Fruit fly (Drosophila melanogaster): Measurements from ENCODE around the gene CG43439.

CG43439 gene

DNA sequence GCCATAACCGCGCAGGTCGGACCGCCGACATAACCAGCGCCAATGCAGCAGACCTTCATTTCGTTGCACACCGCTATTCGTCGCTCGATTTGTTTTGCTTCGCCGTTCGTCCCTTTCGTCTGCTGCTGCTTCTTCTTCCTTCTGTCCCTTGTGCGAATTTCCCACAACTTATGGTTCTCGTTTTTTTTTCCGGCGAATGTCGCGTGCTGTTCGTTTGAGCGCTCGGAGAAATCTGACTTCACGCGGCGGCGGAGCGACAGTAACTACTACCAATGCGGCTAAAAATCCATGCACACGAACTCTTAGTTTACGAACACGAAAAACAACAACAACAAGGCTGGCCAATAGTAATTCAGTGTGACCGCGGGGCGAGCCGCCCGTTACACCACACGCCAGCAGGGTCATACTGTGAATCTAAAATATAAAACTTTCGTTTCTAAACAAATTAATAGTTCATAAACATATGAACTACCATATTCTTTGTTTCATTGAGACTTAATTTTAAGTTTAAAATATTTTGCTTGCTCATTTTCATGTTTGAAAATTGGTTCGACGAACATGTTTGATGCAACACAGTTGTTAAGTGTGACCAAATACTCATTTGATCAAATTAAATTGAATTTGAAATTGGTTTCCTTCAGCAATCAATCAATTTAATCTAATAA lies 19.8 kb downstream of the CG43439 start, which contains the start of gene sgl (continued):
- TF ChIP-seq CG32006 (GFP tag; optimal IDR thresholded peaks at IDR 0.05) = no peak
- peak; percentile 52 for TF ChIP-seq topi (GFP tag; optimal IDR thresholded peaks at IDR 0.05)
- peak; percentile 53 for TF ChIP-seq Eip75B (GFP tag; optimal IDR thresholded peaks at IDR 0.05)
- peak; percentile 71 to 76 for TF ChIP-seq ss (GFP tag; optimal IDR thresholded peaks at IDR 0.05)
- no peak for TF ChIP-seq CG11762 (GFP tag; optimal IDR thresholded peaks at IDR 0.05; ENCODE audit: insufficient read depth)
- peak; percentile 55 for TF ChIP-seq Ets96B (tag; optimal IDR thresholded peaks at IDR 0.05)
- TF ChIP-seq CG3032 (tag; optimal IDR thresholded peaks at IDR 0.05) = peak; percentile 42
- no peak for TF ChIP-seq OdsH (GFP tag; optimal IDR thresholded peaks at IDR 0.05)
- peak; percentile 73 for TF ChIP-seq Eip78C (GFP tag)
- TF ChIP-seq CG6163 (GFP tag; IDR thresholded peaks at IDR 0.05) = peak; percentile 87
- TF ChIP-seq pdm3 (GFP tag; optimal IDR thresholded peaks at IDR 0.05) = peak; percentile 5
- TF ChIP-seq cyc (GFP tag; optimal IDR thresholded peaks at IDR 0.05) = no peak
- no peak for TF ChIP-seq CG31627 (GFP tag; optimal IDR thresholded peaks at IDR 0.05)
- TF ChIP-seq CG11294 (GFP tag; IDR thresholded peaks at IDR 0.05) = no peak
- no peak; the same call in 1 of the 2 replicates for TF ChIP-seq Gug (GFP tag; IDR thresholded peaks at IDR 0.05)
- TF ChIP-seq Eip93F (GFP tag; optimal IDR thresholded peaks at IDR 0.05) = no peak
- no peak for TF ChIP-seq Smox (GFP tag; optimal IDR thresholded peaks at IDR 0.05)
- TF ChIP-seq dsx (GFP tag; optimal IDR thresholded peaks at IDR 0.05; ENCODE audit: poor library complexity, severe bottlenecking) = peak; percentile 43
- TF ChIP-seq vri (GFP tag; optimal IDR thresholded peaks at IDR 0.05) = peak; percentile 62
- peak; percentile 74 for TF ChIP-seq svp (GFP tag)

DNA sequence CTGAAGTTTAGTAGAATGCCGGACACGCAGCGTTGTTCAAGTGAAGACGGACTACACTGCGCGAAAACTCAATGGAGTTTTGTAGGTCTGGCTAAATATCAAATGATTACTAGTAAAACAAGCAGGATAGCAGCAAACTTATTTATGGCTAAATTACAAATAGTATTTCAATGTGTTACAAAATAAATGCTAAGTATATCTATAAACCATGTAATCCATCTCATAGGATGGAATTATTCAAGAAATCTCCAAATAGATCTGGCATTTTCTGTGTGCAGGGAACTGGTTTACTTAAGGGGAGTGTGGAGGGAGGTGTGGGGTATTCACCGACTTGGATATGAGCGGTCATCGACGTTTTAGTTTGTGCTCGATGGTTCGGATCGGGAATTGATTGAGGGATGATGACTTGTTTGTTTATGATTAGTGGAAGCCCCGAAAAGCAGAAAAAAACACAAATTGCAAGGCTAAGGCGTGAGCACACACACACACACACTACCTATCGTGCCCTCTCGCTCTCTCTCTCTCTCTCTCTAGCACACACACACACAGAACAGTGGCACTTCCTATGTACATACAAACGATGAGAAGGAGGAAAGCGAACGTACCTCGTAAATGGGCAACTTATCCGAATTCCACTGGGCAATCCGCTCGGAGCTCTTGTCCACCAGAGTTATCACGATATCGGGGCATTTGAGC lies 20.4 kb downstream of the CG43439 start:
- peak; percentile 81 for TF ChIP-seq CG6276 (GFP tag; optimal IDR thresholded peaks at IDR 0.05)
- peak; percentile 78 for TF ChIP-seq Met (GFP tag; optimal IDR thresholded peaks at IDR 0.05)
- TF ChIP-seq Lpt (GFP tag; optimal IDR thresholded peaks at IDR 0.05) = peak; percentile 69
- TF ChIP-seq CG9139 (GFP tag; optimal IDR thresholded peaks at IDR 0.05) = peak; percentile 22
- TF ChIP-seq CG15336 (GFP tag; IDR thresholded peaks at IDR 0.05) = peak; percentile 83
- peak; percentile 80 for TF ChIP-seq CG3032 (tag; optimal IDR thresholded peaks at IDR 0.05)
- TF ChIP-seq fkh (GFP tag; optimal IDR thresholded peaks at IDR 0.05) = peak; percentile 58
- TF ChIP-seq CG11762 (GFP tag; optimal IDR thresholded peaks at IDR 0.05; ENCODE audit: insufficient read depth) = peak; percentile 63
- TF ChIP-seq Eip78C (GFP tag) = peak; percentile 97
- peak; percentile 35 for TF ChIP-seq CG8319 (GFP tag; optimal IDR thresholded peaks at IDR 0.05)
- peak; percentile 30 for TF ChIP-seq CG16779 (tag; optimal IDR thresholded peaks at IDR 0.05)
- peak; percentile 62 for TF ChIP-seq Hr39 (GFP tag; optimal IDR thresholded peaks at IDR 0.05)
- peak; percentile 64 for TF ChIP-seq CG4318 (GFP tag; optimal IDR thresholded peaks at IDR 0.05)
- TF ChIP-seq ss (GFP tag; optimal IDR thresholded peaks at IDR 0.05) = peak; percentile 77 to 89
- TF ChIP-seq cyc (GFP tag; optimal IDR thresholded peaks at IDR 0.05) = peak; percentile 24
- TF ChIP-seq CG10631 (GFP tag; optimal IDR thresholded peaks at IDR 0.05) = peak; percentile 80
- peak; percentile 84 for TF ChIP-seq Hr4 (GFP tag; optimal IDR thresholded peaks at IDR 0.05)
- TF ChIP-seq dsx (GFP tag; optimal IDR thresholded peaks at IDR 0.05; ENCODE audit: poor library complexity, severe bottlenecking) = peak; percentile 80
- peak; percentile 78 for TF ChIP-seq CG8632 (GFP tag; optimal IDR thresholded peaks at IDR 0.05)
- TF ChIP-seq Smox (GFP tag; optimal IDR thresholded peaks at IDR 0.05) = peak; percentile 60
- peak; percentile 26 for TF ChIP-seq Ets21C (GFP tag; optimal IDR thresholded peaks at IDR 0.05)
- TF ChIP-seq dac (GFP tag; optimal IDR thresholded peaks at IDR 0.05) = peak; percentile 66
- TF ChIP-seq Sox14 (GFP tag; optimal IDR thresholded peaks at IDR 0.05) = peak; percentile 82
- TF ChIP-seq CG10669 (GFP tag; optimal IDR thresholded peaks at IDR 0.05) = peak; percentile 86
- peak; percentile 57 for TF ChIP-seq CG7368 (GFP tag; optimal IDR thresholded peaks at IDR 0.05)
- no peak for TF ChIP-seq Blimp-1 (GFP tag; optimal IDR thresholded peaks at IDR 0.05)
- TF ChIP-seq acj6 (GFP tag; optimal IDR thresholded peaks at IDR 0.05) = peak; percentile 84
- peak; percentile 73 for TF ChIP-seq Sox102F (GFP tag; optimal IDR thresholded peaks at IDR 0.05)
- TF ChIP-seq CG11902 (GFP tag; optimal IDR thresholded peaks at IDR 0.05) = no peak
- no peak for TF ChIP-seq Eip93F (GFP tag; optimal IDR thresholded peaks at IDR 0.05)
- TF ChIP-seq CG3919 (GFP tag; optimal IDR thresholded peaks at IDR 0.05) = peak; percentile 75
- peak; percentile 83 for TF ChIP-seq OdsH (GFP tag; optimal IDR thresholded peaks at IDR 0.05)
- peak; percentile 61 for TF ChIP-seq topi (GFP tag; optimal IDR thresholded peaks at IDR 0.05)
- peak; percentile 59 for TF ChIP-seq eg (GFP tag; IDR thresholded peaks at IDR 0.05)
- no peak for TF ChIP-seq CG6854 (GFP tag; optimal IDR thresholded peaks at IDR 0.05)
- TF ChIP-seq CG1621 (tag; optimal IDR thresholded peaks at IDR 0.05) = peak; percentile 77
- TF ChIP-seq CG6792 (GFP tag; optimal IDR thresholded peaks at IDR 0.05) = peak; percentile 70
